Fruit fly (Drosophila melanogaster) whole organism, adult: ENCODE data around the gene CG12071.

Experiments used
- CG11617 ChIP-seq: fragments of 200-800 bp; sonication (Bioruptor generic); optimal IDR thresholded peaks from 2 replicates; lab custom pipeline; 2017; ENCODE audit warnings: mild to moderate bottlenecking, missing biosample characterization, missing genetic modification reagents, missing genetic modification characterization
- CG12768 ChIP-seq: fragments of 200-800 bp; sonication (Bioruptor generic); optimal IDR thresholded peaks from 2 replicates; lab custom pipeline; 2017; ENCODE audit warnings: missing biosample characterization, missing genetic modification characterization, mild to moderate bottlenecking, moderate library complexity, missing genetic modification reagents
- CG14711 ChIP-seq: fragments of 200-800 bp; sonication (Bioruptor generic); optimal IDR thresholded peaks from 2 replicates; lab custom pipeline; 2018; ENCODE audit warnings: missing biosample characterization, mild to moderate bottlenecking, missing genetic modification characterization, moderate library complexity
- CG1620 ChIP-seq: fragments of 200-800 bp; sonication (Bioruptor generic); optimal IDR thresholded peaks from 2 replicates; lab custom pipeline; 2016; ENCODE audit warnings: missing biosample characterization, missing genetic modification characterization
- CG33017 ChIP-seq: fragments of 200-800 bp; sonication (Bioruptor generic); optimal IDR thresholded peaks from 2 replicates; lab custom pipeline; 2018; ENCODE audit warnings: missing biosample characterization, mild to moderate bottlenecking, missing genetic modification characterization, moderate library complexity
- CG5204 ChIP-seq: fragments of 200-800 bp; sonication (Bioruptor generic); optimal IDR thresholded peaks from 2 replicates; lab custom pipeline; 2016; ENCODE audit warnings: missing biosample characterization, missing genetic modification characterization
- CG7045 ChIP-seq: fragments of 200-800 bp; sonication (Bioruptor generic); optimal IDR thresholded peaks from 2 replicates; lab custom pipeline; 2017; ENCODE audit warnings: missing biosample characterization, mild to moderate bottlenecking, missing genetic modification characterization
- CG7101 ChIP-seq: fragments of 200-800 bp; sonication (Bioruptor generic); optimal IDR thresholded peaks from 2 replicates; lab custom pipeline; 2018; ENCODE audit warnings: missing biosample characterization, mild to moderate bottlenecking, missing genetic modification characterization, moderate library complexity
- Clk ChIP-seq: fragments of 200-800 bp; sonication (Bioruptor generic); optimal IDR thresholded peaks from 2 replicates; lab custom pipeline; 2017; ENCODE audit warnings: missing biosample characterization, missing genetic modification characterization
- Crg-1 ChIP-seq: fragments of 200-800 bp; sonication (Bioruptor generic); optimal IDR thresholded peaks from 2 replicates; lab custom pipeline; 2016; ENCODE audit warnings: missing biosample characterization, missing genetic modification characterization
- Hr96 ChIP-seq: fragments of 200-800 bp; sonication (Bioruptor generic); optimal IDR thresholded peaks from 2 replicates; lab custom pipeline; 2016; ENCODE audit warnings: missing biosample characterization, missing genetic modification characterization
- Mnt ChIP-seq: fragments of 200-800 bp; sonication (Bioruptor generic); optimal IDR thresholded peaks from 2 replicates; lab custom pipeline; 2016; ENCODE audit warnings: missing biosample characterization, mild to moderate bottlenecking, missing genetic modification characterization
- bab1 ChIP-seq: fragments of 200-800 bp; sonication (Bioruptor generic); optimal IDR thresholded peaks from 3 replicates; lab custom pipeline; 2019; ENCODE audit warnings: missing biosample characterization, mild to moderate bottlenecking, missing genetic modification characterization, moderate library complexity
- cic ChIP-seq: fragments of 200-800 bp; sonication (Bioruptor generic); optimal IDR thresholded peaks from 2 replicates; lab custom pipeline; 2017; ENCODE audit warnings: missing biosample characterization, mild to moderate bottlenecking, missing genetic modification characterization, moderate library complexity
- cnc ChIP-seq, 2 experiments: fragments of >200 bp; optimal IDR thresholded peaks; 2 replicates each; lab custom pipeline; 2017
- kay ChIP-seq: fragments of 200-800 bp; sonication (Bioruptor generic); peaks from one replicate; lab custom pipeline; 2016; ENCODE audit warnings: missing biosample characterization, missing genetic modification characterization, borderline replicate concordance
- ovo ChIP-seq: fragments of 200-800 bp; sonication (Bioruptor generic); optimal IDR thresholded peaks from 2 replicates; lab custom pipeline; 2016; ENCODE audit warnings: missing biosample characterization, missing genetic modification characterization
- pad ChIP-seq: fragments of 200-800 bp; sonication (Bioruptor generic); optimal IDR thresholded peaks from 3 replicates; lab custom pipeline; 2017; ENCODE audit warnings: missing biosample characterization, missing genetic modification characterization, mild to moderate bottlenecking, moderate library complexity, missing genetic modification reagents
- tj ChIP-seq: fragments of 200-800 bp; sonication (Bioruptor generic); optimal IDR thresholded peaks from 3 replicates; lab custom pipeline; 2017; ENCODE audit warnings: missing biosample characterization, mild to moderate bottlenecking, missing genetic modification characterization, moderate library complexity
- toe ChIP-seq: fragments of 200-800 bp; sonication (Bioruptor generic); optimal IDR thresholded peaks from 2 replicates; lab custom pipeline; 2016; ENCODE audit warnings: missing biosample characterization, missing genetic modification characterization

Gene CG12071

dm6 chr3R:30870317-30870878, 10.4 kb downstream of the CG12071 start:
- TF ChIP-seq toe (GFP tag; lab: Kevin White, UChicago): no peak
- no peak for TF ChIP-seq ovo (GFP tag; lab: Kevin White, UChicago)
- no peak for TF ChIP-seq Hr96
- TF ChIP-seq CG7101: no peak
- no peak for TF ChIP-seq CG14711 (tag; lab: Kevin White, UChicago)
- TF ChIP-seq Clk (GFP tag; lab: Kevin White, UChicago): no peak
- TF ChIP-seq kay (GFP tag; lab: Kevin White, UChicago): no peak
- no peak for TF ChIP-seq CG1620 (GFP tag; lab: Kevin White, UChicago)
- no peak for TF ChIP-seq Mnt (GFP tag; lab: Kevin White, UChicago)
- TF ChIP-seq tj (GFP tag; lab: Kevin White, UChicago): no peak
- no peak for TF ChIP-seq CG33017

- TF ChIP-seq cic (GFP tag; lab: Kevin White, UChicago) (no peak), CG14711 (tag; lab: Kevin White, UChicago) (no peak), ovo (GFP tag; lab: Kevin White, UChicago) (no peak)
Observed at dm6 chr3R:30867232-30867631, 13.6 kb downstream of the CG12071 start, which contains the start of gene Cpr100A. TSS of gene Cpr100A (plus strand) at chr3R:30867521.

- TF ChIP-seq Mnt (GFP tag; lab: Kevin White, UChicago) (no peak), CG7045 (GFP tag; lab: Kevin White, UChicago) (no peak), tj (GFP tag; lab: Kevin White, UChicago) (no peak), Crg-1 (GFP tag; lab: Kevin White, UChicago) (no peak), toe (GFP tag; lab: Kevin White, UChicago) (no peak), Clk (GFP tag; lab: Kevin White, UChicago) (no peak), Hr96 (no peak), CG33017 (no peak)
Observed at dm6 chr3R:30865883-30866282, 14.9 kb downstream of the CG12071 start.

- no peak for TF ChIP-seq tj (GFP tag; lab: Kevin White, UChicago)
- no peak for TF ChIP-seq Crg-1 (GFP tag; lab: Kevin White, UChicago)
- no peak for TF ChIP-seq CG5204 (GFP tag; lab: Kevin White, UChicago)
Observed at dm6 chr3R:30865365-30865770, 15.5 kb downstream of the CG12071 start.

dm6 chr3R:30864465-30864864, 16.4 kb downstream of the CG12071 start:
- no peak for TF ChIP-seq CG7045 (GFP tag; lab: Kevin White, UChicago)
- TF ChIP-seq CG11617 (GFP tag; lab: Kevin White, UChicago): no peak
- TF ChIP-seq tj (GFP tag; lab: Kevin White, UChicago): no peak
- TF ChIP-seq CG1620 (GFP tag; lab: Kevin White, UChicago): no peak
- TF ChIP-seq toe (GFP tag; lab: Kevin White, UChicago): no peak
- no peak for TF ChIP-seq Clk (GFP tag; lab: Kevin White, UChicago)
- TF ChIP-seq ovo (GFP tag; lab: Kevin White, UChicago): no peak
- TF ChIP-seq kay (GFP tag; lab: Kevin White, UChicago): no peak
- no peak for TF ChIP-seq CG7101
- no peak for TF ChIP-seq cnc (optimal IDR thresholded peaks at IDR 0.05; lab: Kevin White, UChicago)
- TF ChIP-seq CG12768 (GFP tag; lab: Kevin White, UChicago): no peak

- TF ChIP-seq pad (GFP tag; lab: Kevin White, UChicago): no peak
- TF ChIP-seq CG7045 (GFP tag; lab: Kevin White, UChicago): no peak
- no peak for TF ChIP-seq CG14711 (tag; lab: Kevin White, UChicago)
- no peak for TF ChIP-seq CG33017
- no peak for TF ChIP-seq kay (GFP tag; lab: Kevin White, UChicago)
- TF ChIP-seq Crg-1 (GFP tag; lab: Kevin White, UChicago): no peak
- TF ChIP-seq cic (GFP tag; lab: Kevin White, UChicago): no peak
- TF ChIP-seq CG7101: no peak
- TF ChIP-seq CG12768 (GFP tag; lab: Kevin White, UChicago): no peak
- no peak for TF ChIP-seq ovo (GFP tag; lab: Kevin White, UChicago)
- no peak for TF ChIP-seq bab1
- TF ChIP-seq cnc (optimal IDR thresholded peaks at IDR 0.05; lab: Kevin White, UChicago): no peak
- no peak for TF ChIP-seq Hr96
- no peak for TF ChIP-seq Mnt (GFP tag; lab: Kevin White, UChicago)
- no peak for TF ChIP-seq Clk (GFP tag; lab: Kevin White, UChicago)
- TF ChIP-seq CG11617 (GFP tag; lab: Kevin White, UChicago): no peak
- TF ChIP-seq CG1620 (GFP tag; lab: Kevin White, UChicago): no peak
- no peak for TF ChIP-seq tj (GFP tag; lab: Kevin White, UChicago)
- no peak for TF ChIP-seq CG5204 (GFP tag; lab: Kevin White, UChicago)
- TF ChIP-seq toe (GFP tag; lab: Kevin White, UChicago): no peak
Observed at dm6 chr3R:30863971-30864370, 16.9 kb downstream of the CG12071 start.

dm6 chr3R:30862471-30862870, 18.4 kb downstream of the CG12071 start:
- TF ChIP-seq CG7101 (no peak), CG5204 (GFP tag; lab: Kevin White, UChicago) (no peak), kay (GFP tag; lab: Kevin White, UChicago) (no peak), cnc (optimal IDR thresholded peaks at IDR 0.05; lab: Kevin White, UChicago) (no peak), Crg-1 (GFP tag; lab: Kevin White, UChicago) (no peak), CG12768 (GFP tag; lab: Kevin White, UChicago) (no peak), toe (GFP tag; lab: Kevin White, UChicago) (no peak), pad (GFP tag; lab: Kevin White, UChicago) (no peak), Hr96 (no peak), CG11617 (GFP tag; lab: Kevin White, UChicago) (no peak)
